Fruit fly (Drosophila melanogaster) S2 (cell line): ENCODE data around the gene CG2685.

ENCODE experiments used
- CG8478 ChIP-seq: fragments of >200 bp; optimal IDR thresholded peaks from 2 replicates; lab custom pipeline; 2018
- CTCF ChIP-seq, 2 experiments: fragments of >200 bp; optimal IDR thresholded peaks; 2 replicates each; lab custom pipeline; 2018

dm6 chrX:2749693-2750092 is 35.9 kb upstream of the CG2685 start:
- TF ChIP-seq CTCF (optimal IDR thresholded peaks at IDR 0.05; lab: Kevin White, UChicago) (no peak), CG8478 (lab: Kevin White, UChicago) (no peak)
